Worm (Caenorhabditis elegans) whole organism, early embryonic: ENCODE results near the gene W02B12.11.

Source experiments
- B0310.2 ChIP-seq: sonication (generic microtip); optimal IDR thresholded peaks from 2 replicates; lab custom pipeline; 2016; ENCODE audit warnings: mild to moderate bottlenecking, missing genetic modification characterization, missing compliant biosample characterization
- F13C5.2 ChIP-seq: sonication (generic microtip); optimal IDR thresholded peaks from 2 replicates; lab custom pipeline; 2017; ENCODE audit warnings: mild to moderate bottlenecking, missing genetic modification characterization, inconsistent platforms, missing compliant biosample characterization
- aly-1 ChIP-seq: sonication (generic microtip); optimal IDR thresholded peaks from 2 replicates; lab custom pipeline; 2016; ENCODE audit warnings: missing genetic modification characterization, missing compliant biosample characterization
- ama-1 ChIP-seq: fragments of 150-350 bp; optimal IDR thresholded peaks from 2 replicates; lab custom pipeline; 2014
- ceh-13 ChIP-seq: fragments of 200-800 bp; sonication (Bioruptor generic); optimal IDR thresholded peaks from 2 replicates; lab custom pipeline; 2018; ENCODE audit warnings: mild to moderate bottlenecking, missing genetic modification characterization, missing compliant biosample characterization
- ceh-36 ChIP-seq: sonication (generic microtip); optimal IDR thresholded peaks from 2 replicates; lab custom pipeline; 2016; ENCODE audit warnings: missing genetic modification characterization, inconsistent platforms, missing compliant biosample characterization
- ets-7 ChIP-seq: sonication (generic microtip); optimal IDR thresholded peaks from 2 replicates; lab custom pipeline; 2016; ENCODE audit warnings: missing genotype, missing genetic modification characterization, missing compliant biosample characterization
- flt-1 ChIP-seq: fragments of 200-800 bp; sonication (Bioruptor generic); IDR thresholded peaks from 2 replicates; pipeline ENCODE4 v1.3.6; 2022; ENCODE audit warnings: missing genetic modification characterization, missing compliant biosample characterization
- hmbx-1 ChIP-seq: sonication (generic microtip); optimal IDR thresholded peaks from 2 replicates; lab custom pipeline; 2016; ENCODE audit warnings: mild to moderate bottlenecking, missing genetic modification characterization, missing compliant biosample characterization
- hmg-4 ChIP-seq: fragments of 200-800 bp; sonication (Bioruptor generic); optimal IDR thresholded peaks from 2 replicates; lab custom pipeline; 2018; ENCODE audit warnings: mild to moderate bottlenecking, missing genetic modification characterization, missing compliant biosample characterization
- hnd-1 ChIP-seq: sonication (generic microtip); optimal IDR thresholded peaks from 2 replicates; lab custom pipeline; 2016; ENCODE audit warnings: missing genetic modification characterization, missing compliant biosample characterization
- pes-1 ChIP-seq: fragments of 200-800 bp; sonication (Bioruptor generic); IDR thresholded peaks from 2 replicates; pipeline ENCODE4 v1.3.6; 2022; ENCODE audit warnings: missing genetic modification reagents, missing genetic modification characterization, missing compliant biosample characterization
- scrt-1 ChIP-seq: fragments of 200-800 bp; sonication (Bioruptor generic); IDR thresholded peaks from 2 replicates; pipeline ENCODE4 v1.3.6; 2022; ENCODE audit warnings: missing genetic modification characterization, missing compliant biosample characterization
- sea-1 ChIP-seq: fragments of 200-800 bp; sonication (Bioruptor generic); conservative IDR thresholded peaks from 2 replicates; pipeline ENCODE4 v1.3.6; 2022; ENCODE audit warnings: missing genetic modification characterization, missing compliant biosample characterization
- tbx-11 ChIP-seq: fragments of 200-800 bp; sonication (Bioruptor generic); IDR thresholded peaks from 2 replicates; pipeline ENCODE4 v1.3.6; 2022; ENCODE audit warnings: missing genetic modification characterization, missing compliant biosample characterization
- tbx-37 ChIP-seq: fragments of 200-800 bp; sonication (Bioruptor generic); conservative IDR thresholded peaks from 2 replicates; pipeline ENCODE4 v1.3.6; 2022; ENCODE audit warnings: missing genetic modification reagents, missing genetic modification characterization, missing compliant biosample characterization
- tra-4 ChIP-seq: sonication (generic microtip); optimal IDR thresholded peaks from 2 replicates; lab custom pipeline; 2017; ENCODE audit warnings: missing genetic modification characterization, missing compliant biosample characterization

Gene W02B12.11

ce11 chrII:11463899-11464298 is 9.8 kb upstream of the W02B12.11 start:
- TF ChIP-seq pes-1 (GFP tag; lab: Robert Waterston, UW) (no peak), hmg-4 (GFP tag; lab: Kevin White, UChicago) (no peak), hmbx-1 (tag; lab: Kevin White, UChicago) (no peak), flt-1 (GFP tag; lab: Robert Waterston, UW) (no peak), ama-1 (no peak), scrt-1 (no peak)

DNA sequence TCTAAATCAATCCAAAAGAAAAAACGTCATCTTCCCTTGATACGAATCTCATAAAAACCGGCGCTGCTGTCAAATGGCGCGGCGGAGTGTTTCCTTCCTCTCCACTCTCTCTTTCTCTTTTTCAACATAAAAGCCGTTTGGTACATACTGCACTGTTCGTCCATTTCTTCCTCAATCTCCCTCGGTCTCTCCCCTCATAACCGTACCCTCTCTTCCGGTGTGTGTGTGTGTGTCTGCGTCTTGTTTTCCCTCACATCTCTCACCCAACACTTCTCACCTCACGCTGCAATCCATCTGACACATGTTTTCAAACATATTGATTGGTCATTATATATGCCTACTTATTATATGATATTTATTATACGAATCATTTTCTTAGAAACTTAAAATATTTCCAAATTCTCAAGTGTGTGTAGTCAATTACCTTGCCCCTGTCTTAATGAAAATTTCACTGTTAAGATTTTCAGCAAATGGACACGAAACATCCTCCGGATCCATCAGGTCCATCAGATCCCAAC is 9.2 kb upstream of the W02B12.11 start, which contains the start of the genes aars-1 and rga-1:
Gene aars-1, minus strand, starts transcription at position 71 of the 518 bp plus-strand sequence.
Gene rga-1, plus strand, starts transcription at position 468 of the 518 bp plus-strand sequence.
- no peak for TF ChIP-seq B0310.2 (tag; lab: Kevin White, UChicago)
- peak; percentile 61 for TF ChIP-seq ets-7 (tag; lab: Kevin White, UChicago)
- TF ChIP-seq hmg-4 (GFP tag; lab: Kevin White, UChicago) = no peak
- TF ChIP-seq ceh-13 (GFP tag; lab: Kevin White, UChicago) = no peak
- TF ChIP-seq aly-1 (tag; lab: Kevin White, UChicago) = no peak
- TF ChIP-seq ama-1 = no peak
- TF ChIP-seq ceh-36 (tag; lab: Kevin White, UChicago) = no peak
- no peak for TF ChIP-seq sea-1 (GFP tag; lab: Robert Waterston, UW)
- TF ChIP-seq hmbx-1 (tag; lab: Kevin White, UChicago) = no peak
- peak; percentile 27 for TF ChIP-seq F13C5.2
- TF ChIP-seq flt-1 (GFP tag; lab: Robert Waterston, UW) = no peak
- TF ChIP-seq scrt-1 = no peak

DNA sequence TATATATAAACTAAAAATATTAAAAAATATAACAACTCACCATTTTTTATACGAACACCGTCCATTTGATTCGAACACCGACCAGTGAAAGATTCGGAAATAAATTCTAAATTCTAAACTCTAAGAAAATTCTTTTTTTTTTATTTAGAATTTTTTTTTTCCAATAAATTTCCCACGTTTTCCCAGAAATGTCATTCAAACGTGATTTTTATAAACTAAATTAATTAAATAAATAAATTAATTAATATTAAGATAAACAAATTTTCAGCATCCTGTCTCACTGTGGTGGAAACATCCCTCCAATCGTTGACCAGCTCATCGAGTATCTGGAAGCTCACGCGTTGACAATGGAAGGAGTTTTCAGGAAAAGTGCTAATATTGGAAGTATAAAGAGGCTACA is 6.1 kb upstream of the W02B12.11 start, which contains the start of gene klp-17:
Gene klp-17, minus strand, starts transcription at position 101 of the 400 bp plus-strand sequence.
- TF ChIP-seq pes-1 (GFP tag; lab: Robert Waterston, UW) = no peak

- no peak for TF ChIP-seq hmbx-1 (tag; lab: Kevin White, UChicago)
- TF ChIP-seq sea-1 (GFP tag; lab: Robert Waterston, UW) = no peak
- no peak for TF ChIP-seq ceh-13 (GFP tag; lab: Kevin White, UChicago)
- TF ChIP-seq flt-1 (GFP tag; lab: Robert Waterston, UW) = no peak
- no peak for TF ChIP-seq scrt-1
- TF ChIP-seq tbx-11 (GFP tag; lab: Robert Waterston, UW) = no peak
- no peak for TF ChIP-seq F13C5.2
- TF ChIP-seq B0310.2 (tag; lab: Kevin White, UChicago) = no peak
- TF ChIP-seq ets-7 (tag; lab: Kevin White, UChicago) = no peak
- no peak for TF ChIP-seq pes-1 (GFP tag; lab: Robert Waterston, UW)
- TF ChIP-seq tra-4 (tag; lab: Kevin White, UChicago) = no peak
- no peak for TF ChIP-seq hmg-4 (GFP tag; lab: Kevin White, UChicago)
- TF ChIP-seq ceh-36 (tag; lab: Kevin White, UChicago) = no peak
- TF ChIP-seq tbx-37 (GFP tag; lab: Robert Waterston, UW) = no peak
- no peak for TF ChIP-seq hnd-1
- TF ChIP-seq aly-1 (tag; lab: Kevin White, UChicago) = no peak
- TF ChIP-seq ama-1 = no peak
These were observed 4.0 kb upstream of the W02B12.11 start, which contains the start of gene cisd-1 for ce11 chrII:11469574-11470108. Gene cisd-1 (minus strand): TSS chrII:11469624.

ce11 chrII:11471916-11472315 is 1.7 kb upstream of the W02B12.11 start, which contains the start of gene mfn-1:
Gene mfn-1 (minus strand): TSS chrII:11472016.
- TF ChIP-seq scrt-1 (no peak), tra-4 (tag; lab: Kevin White, UChicago) (no peak), ceh-36 (tag; lab: Kevin White, UChicago) (no peak), pes-1 (GFP tag; lab: Robert Waterston, UW) (no peak), B0310.2 (tag; lab: Kevin White, UChicago) (no peak), ets-7 (tag; lab: Kevin White, UChicago) (no peak), tbx-11 (GFP tag; lab: Robert Waterston, UW) (no peak), ama-1 (no peak), hmbx-1 (tag; lab: Kevin White, UChicago) (no peak), tbx-37 (GFP tag; lab: Robert Waterston, UW) (no peak)

DNA sequence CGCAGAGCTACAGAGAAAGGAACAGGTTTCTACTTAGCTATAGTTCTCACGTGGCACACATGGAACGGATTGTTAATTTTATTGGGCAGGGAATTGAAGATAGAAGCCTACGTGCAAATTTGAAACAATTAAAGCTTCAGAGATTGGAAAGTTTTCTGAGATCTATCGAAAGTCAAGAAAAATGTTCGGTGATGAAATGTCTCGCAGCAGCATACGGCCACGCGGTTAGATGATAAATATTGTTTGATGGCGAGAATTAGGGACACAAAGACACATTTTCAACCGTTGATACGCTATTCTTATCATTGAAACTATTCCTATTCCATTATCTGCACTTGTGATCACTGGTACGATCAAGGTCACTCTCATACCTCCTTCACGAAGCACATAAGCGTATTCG is 1.1 kb upstream of the W02B12.11 start:
- TF ChIP-seq sea-1 (GFP tag; lab: Robert Waterston, UW) = no peak
- no peak for TF ChIP-seq hnd-1
- TF ChIP-seq tra-4 (tag; lab: Kevin White, UChicago) = no peak
- no peak for TF ChIP-seq pes-1 (GFP tag; lab: Robert Waterston, UW)
- TF ChIP-seq tbx-11 (GFP tag; lab: Robert Waterston, UW) = no peak
- TF ChIP-seq ceh-13 (GFP tag; lab: Kevin White, UChicago) = no peak
- no peak for TF ChIP-seq ama-1
- no peak for TF ChIP-seq ceh-36 (tag; lab: Kevin White, UChicago)
- no peak for TF ChIP-seq hmbx-1 (tag; lab: Kevin White, UChicago)
- TF ChIP-seq aly-1 (tag; lab: Kevin White, UChicago) = no peak

- TF ChIP-seq F13C5.2 (no peak), scrt-1 (no peak), hnd-1 (no peak), tbx-37 (GFP tag; lab: Robert Waterston, UW) (no peak), ceh-36 (tag; lab: Kevin White, UChicago) (no peak), hmbx-1 (tag; lab: Kevin White, UChicago) (no peak), tra-4 (tag; lab: Kevin White, UChicago) (no peak), pes-1 (GFP tag; lab: Robert Waterston, UW) (no peak)
These were observed 2.7 kb downstream of the W02B12.11 start, which contains the start of gene W02B12.16 for ce11 chrII:11476410-11476809. Gene W02B12.16 (minus strand): TSS chrII:11476510.
